Fruit fly (Drosophila melanogaster): ENCODE results near the gene Uqcc1.

The Uqcc1 gene

dm6 chr3L:6968961-6969814 lies 11.3 kb upstream of the Uqcc1 start, which contains the start of the genes Mis12 and CG9953 (continued):
- peak; percentile 55 for TF ChIP-seq CG11504 (tag; optimal IDR thresholded peaks at IDR 0.05)
- TF ChIP-seq caup (GFP tag; optimal IDR thresholded peaks at IDR 0.05; ENCODE audit: severe bottlenecking), result no peak
- no peak for TF ChIP-seq Opbp (GFP tag; IDR thresholded peaks at IDR 0.05; ENCODE audit: partially characterized antibody)
- TF ChIP-seq CG14710 (tag; optimal IDR thresholded peaks at IDR 0.05), result peak; percentile 56
- TF ChIP-seq CG15073 (GFP tag; optimal IDR thresholded peaks at IDR 0.05), result no peak
- peak; percentile 48 for TF ChIP-seq lmd (GFP tag; IDR thresholded peaks at IDR 0.05)
- TF ChIP-seq Adf1 (GFP tag; IDR thresholded peaks at IDR 0.05), result no peak
- TF ChIP-seq bcd (GFP tag; optimal IDR thresholded peaks at IDR 0.05), result peak; percentile 39
- peak; percentile 94 for TF ChIP-seq Sry-β (GFP tag; optimal IDR thresholded peaks at IDR 0.05)
- TF ChIP-seq CG33557 (GFP tag; optimal IDR thresholded peaks at IDR 0.05), result peak; percentile 43
- TF ChIP-seq Nf-YB (GFP tag; optimal IDR thresholded peaks at IDR 0.05), result peak; percentile 6
- TF ChIP-seq CG8359 (GFP tag; optimal IDR thresholded peaks at IDR 0.05; ENCODE audit: borderline replicate concordance), result no peak
- peak; percentile 50 for TF ChIP-seq CG13424 (tag; optimal IDR thresholded peaks at IDR 0.05)
- peak; percentile 48 for TF ChIP-seq phol (tag; optimal IDR thresholded peaks at IDR 0.05)
- peak; percentile 20 for TF ChIP-seq Usf (GFP tag; optimal IDR thresholded peaks at IDR 0.05)
- TF ChIP-seq D19A (tag; optimal IDR thresholded peaks at IDR 0.05), result no peak
- no peak for TF ChIP-seq hth (optimal IDR thresholded peaks at IDR 0.05)
- peak; percentile 15 for TF ChIP-seq CG10979 (tag; optimal IDR thresholded peaks at IDR 0.05)
- TF ChIP-seq Dad (GFP tag; optimal IDR thresholded peaks at IDR 0.05), result no peak
- TF ChIP-seq Dbx (GFP tag; IDR thresholded peaks at IDR 0.05), result no peak
- TF ChIP-seq CTCF (GFP tag; optimal IDR thresholded peaks at IDR 0.05), result no peak
- TF ChIP-seq CG6689 (GFP tag; IDR thresholded peaks at IDR 0.05), result peak; percentile 70
- TF ChIP-seq ranshi (GFP tag; IDR thresholded peaks at IDR 0.05), result peak; percentile 15; the same call in 1 of the 2 replicates
- TF ChIP-seq Dp (GFP tag; optimal IDR thresholded peaks at IDR 0.05), result peak; percentile 68
- peak; percentile 38 for TF ChIP-seq dmrt11E (tag; optimal IDR thresholded peaks at IDR 0.05)
- TF ChIP-seq CG17802 (tag; optimal IDR thresholded peaks at IDR 0.05), result peak; percentile 45
- peak; percentile 59 for TF ChIP-seq gem (tag; optimal IDR thresholded peaks at IDR 0.05)
- peak; percentile 37; the same call in 1 of the 2 replicates for TF ChIP-seq CG32772 (GFP tag; IDR thresholded peaks at IDR 0.05)
- TF ChIP-seq CG17912 (GFP tag; optimal IDR thresholded peaks at IDR 0.05), result no peak
- no peak for TF ChIP-seq D (optimal IDR thresholded peaks at IDR 0.05)
- TF ChIP-seq D (GFP tag; optimal IDR thresholded peaks at IDR 0.05), result peak; percentile 30
- TF ChIP-seq CG7357 (GFP tag; IDR thresholded peaks at IDR 0.05), result no peak
- TF ChIP-seq CG30403 (GFP tag; optimal IDR thresholded peaks at IDR 0.05), result peak; percentile 72
- TF ChIP-seq schlank (tag; optimal IDR thresholded peaks at IDR 0.05), result no peak
- no peak for TF ChIP-seq CG10543 (GFP tag; optimal IDR thresholded peaks at IDR 0.05)
- TF ChIP-seq CG16815 (GFP tag; optimal IDR thresholded peaks at IDR 0.05), result peak; percentile 37
- TF ChIP-seq ken (GFP tag; IDR thresholded peaks at IDR 0.05), result no peak; the same call in 2 of the 3 replicates
- TF ChIP-seq mam (GFP tag; optimal IDR thresholded peaks at IDR 0.05), result no peak
- TF ChIP-seq row (GFP tag; IDR thresholded peaks at IDR 0.05), result peak; percentile 85
- TF ChIP-seq jigr1 (GFP tag; IDR thresholded peaks at IDR 0.05), result no peak
- TF ChIP-seq insv (GFP tag; optimal IDR thresholded peaks at IDR 0.05), result no peak
- no peak for TF ChIP-seq gcm2 (GFP tag; optimal IDR thresholded peaks at IDR 0.05)
- TF ChIP-seq Fer3 (tag; optimal IDR thresholded peaks at IDR 0.05), result peak; percentile 19
- TF ChIP-seq CG34422 (GFP tag; IDR thresholded peaks at IDR 0.05), result 0 out of 3 replicates have a peak, but pooled peaks have one; percentile 30
- TF ChIP-seq CG2116 (GFP tag; optimal IDR thresholded peaks at IDR 0.05), result peak; percentile 9
- no peak for TF ChIP-seq Asciz (GFP tag; optimal IDR thresholded peaks at IDR 0.05)
- peak; percentile 65 for TF ChIP-seq Med (GFP tag)
- TF ChIP-seq dysf (GFP tag; IDR thresholded peaks at IDR 0.05), result peak; percentile 10; the same call in 2 of the 3 replicates
- peak; percentile 21 for TF ChIP-seq CG10267 (tag; optimal IDR thresholded peaks at IDR 0.05)
